Worm (Caenorhabditis elegans): Measurements from ENCODE around the gene tir-1.

tir-1 gene

DNA sequence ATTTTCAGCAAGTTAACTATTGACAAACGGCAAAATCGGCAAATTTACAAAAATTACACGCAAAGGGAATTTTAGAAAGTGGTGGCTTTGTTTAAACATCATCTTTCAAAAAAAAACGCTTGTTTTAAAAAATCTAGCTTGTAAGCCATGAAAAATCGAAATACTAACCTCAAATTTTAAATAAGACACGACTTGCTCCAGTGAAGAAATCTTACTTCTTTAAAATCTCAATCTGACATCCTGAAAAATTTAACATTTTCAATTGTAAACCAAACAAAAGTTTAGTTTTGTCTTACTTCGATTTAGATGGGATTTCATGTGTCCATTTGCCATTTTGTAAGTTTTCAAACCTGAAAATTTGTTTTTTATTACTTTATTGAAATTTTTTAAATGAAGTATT lies 69.6 kb downstream of the tir-1 start:
- no peak for TF ChIP-seq sptf-1 (tag; optimal IDR thresholded peaks at IDR 0.05)
- no peak for TF ChIP-seq elt-3 (tag; optimal IDR thresholded peaks at IDR 0.05)
- TF ChIP-seq unc-120 (tag; optimal IDR thresholded peaks at IDR 0.05; ENCODE audit: poor library complexity, severe bottlenecking), result no peak
- TF ChIP-seq mab-5 (tag; optimal IDR thresholded peaks at IDR 0.05), result no peak
- no peak for TF ChIP-seq nhr-28 (tag; optimal IDR thresholded peaks at IDR 0.05)
- no peak for TF ChIP-seq cnd-1 (tag; optimal IDR thresholded peaks at IDR 0.05)
- TF ChIP-seq blmp-1 (tag; optimal IDR thresholded peaks at IDR 0.05), result no peak
- TF ChIP-seq bed-3 (GFP tag; optimal IDR thresholded peaks at IDR 0.05), result no peak
- TF ChIP-seq flh-1 (GFP tag; optimal IDR thresholded peaks at IDR 0.05), result no peak
- no peak for TF ChIP-seq nhr-2 (tag; optimal IDR thresholded peaks at IDR 0.05)
- TF ChIP-seq sem-2 (GFP tag; optimal IDR thresholded peaks at IDR 0.05), result no peak

DNA sequence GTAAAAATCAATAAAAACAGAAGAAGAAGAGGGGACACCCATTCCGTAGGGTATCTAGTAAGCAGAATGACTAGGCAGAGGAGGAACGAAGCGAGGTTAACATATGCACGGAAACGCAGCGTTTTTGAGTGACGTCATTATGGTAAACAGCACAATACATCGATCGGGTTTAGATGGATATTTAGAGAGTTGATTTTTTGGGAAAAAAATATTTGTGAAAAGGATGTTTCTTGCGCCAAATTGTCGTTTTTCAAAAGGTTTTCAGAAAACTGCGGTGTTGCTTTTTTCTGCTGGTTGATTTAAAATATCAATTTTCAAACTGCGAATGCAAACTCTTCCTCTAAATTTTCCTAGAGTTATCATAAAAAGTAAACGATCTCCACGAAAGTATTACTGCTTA lies 70.1 kb downstream of the tir-1 start, which contains the start of gene C36A4.10:
TSS of gene C36A4.10 (minus strand) at position 101 of the 400 bp plus-strand sequence.
- TF ChIP-seq sem-2 (GFP tag; optimal IDR thresholded peaks at IDR 0.05) (no peak), cnd-1 (tag; optimal IDR thresholded peaks at IDR 0.05) (peak; percentile 1), zip-8 (tag; optimal IDR thresholded peaks at IDR 0.05) (peak; percentile 29), snpc-4 (tag; optimal IDR thresholded peaks at IDR 0.05) (no peak)

DNA sequence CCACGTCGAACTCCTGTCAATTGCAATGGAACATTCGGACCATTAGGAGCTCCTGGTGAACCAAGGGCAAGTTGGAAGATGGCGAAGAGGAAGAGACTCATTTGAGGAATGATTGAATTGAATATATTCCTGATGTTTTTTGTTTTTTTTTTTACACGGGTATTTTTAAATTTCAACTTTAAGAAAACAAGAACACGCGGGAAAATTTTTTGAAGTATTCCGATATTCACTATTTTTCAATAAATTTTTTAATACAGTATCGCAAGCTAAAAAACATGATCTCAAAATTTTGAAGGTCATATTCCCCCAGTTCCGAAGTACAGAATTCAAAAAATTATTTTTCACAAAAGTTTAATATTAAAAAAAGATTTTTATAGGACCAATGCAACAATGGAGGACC lies 72.3 kb downstream of the tir-1 start, which contains the start of gene cnnm-5:
TSS of gene cnnm-5 (minus strand) at position 101 of the 400 bp plus-strand sequence.
- TF ChIP-seq ztf-11 (tag; optimal IDR thresholded peaks at IDR 0.05) (no peak), nhr-2 (tag; optimal IDR thresholded peaks at IDR 0.05) (no peak), zip-8 (tag; optimal IDR thresholded peaks at IDR 0.05) (no peak), ces-1 (GFP tag; optimal IDR thresholded peaks at IDR 0.05) (no peak), blmp-1 (tag; optimal IDR thresholded peaks at IDR 0.05) (no peak), lin-32 (GFP tag; optimal IDR thresholded peaks at IDR 0.05) (no peak), ceh-43 (GFP tag; optimal IDR thresholded peaks at IDR 0.05) (no peak), elt-1 (tag; optimal IDR thresholded peaks at IDR 0.05; ENCODE audit: borderline replicate concordance, insufficient read depth) (no peak), pha-4 (tag; optimal IDR thresholded peaks at IDR 0.05) (no peak), unc-39 (tag; optimal IDR thresholded peaks at IDR 0.05) (no peak), flh-1 (GFP tag; optimal IDR thresholded peaks at IDR 0.05) (no peak), nhr-12 (tag; optimal IDR thresholded peaks at IDR 0.05) (no peak)

DNA sequence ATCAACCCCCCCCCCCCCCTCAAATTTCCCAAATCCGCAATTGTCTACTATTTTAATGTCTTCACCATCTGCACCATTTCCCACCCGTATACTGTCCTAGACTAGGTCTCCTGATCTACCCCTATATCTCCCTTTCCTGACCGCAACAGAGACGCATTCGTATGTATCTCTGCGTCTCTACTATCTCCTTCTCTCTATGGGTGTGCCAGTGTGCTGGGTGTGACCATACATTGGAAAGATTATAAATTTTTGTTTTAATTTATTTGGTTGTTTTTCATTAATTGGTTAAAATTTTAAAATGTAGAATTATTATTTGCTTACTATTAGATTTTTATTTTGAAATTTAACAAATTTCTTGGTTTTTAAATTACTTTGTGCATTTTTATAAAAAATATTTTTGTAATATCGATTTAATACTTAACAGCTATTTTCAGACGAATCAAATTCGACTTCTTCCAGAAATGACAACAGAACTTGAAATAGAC lies 79.4 kb downstream of the tir-1 start, which contains the start of gene amx-1:
TSS of gene amx-1 (plus strand) at position 435 of the 485 bp plus-strand sequence.
- TF ChIP-seq ces-1 (GFP tag; optimal IDR thresholded peaks at IDR 0.05) (peak; percentile 14), ceh-43 (GFP tag; optimal IDR thresholded peaks at IDR 0.05) (no peak), drap-1 (GFP tag; optimal IDR thresholded peaks at IDR 0.05) (no peak), mls-2 (tag; optimal IDR thresholded peaks at IDR 0.05) (no peak), tbx-8 (GFP tag; optimal IDR thresholded peaks at IDR 0.05) (no peak), sptf-1 (tag; optimal IDR thresholded peaks at IDR 0.05) (no peak), hlh-1 (tag; optimal IDR thresholded peaks at IDR 0.05) (peak; percentile 2), lsy-2 (tag; optimal IDR thresholded peaks at IDR 0.05) (no peak), pha-4 (tag; optimal IDR thresholded peaks at IDR 0.05) (no peak), mep-1 (tag; optimal IDR thresholded peaks at IDR 0.05) (no peak), flh-1 (GFP tag; optimal IDR thresholded peaks at IDR 0.05) (no peak), snpc-4 (tag; optimal IDR thresholded peaks at IDR 0.05) (no peak), cnd-1 (tag; optimal IDR thresholded peaks at IDR 0.05) (peak; percentile 10), unc-62 (GFP tag; optimal IDR thresholded peaks at IDR 0.05) (no peak), sem-2 (GFP tag; optimal IDR thresholded peaks at IDR 0.05) (no peak), ham-2 (GFP tag; optimal IDR thresholded peaks at IDR 0.05) (no peak), lin-13 (tag; optimal IDR thresholded peaks at IDR 0.05) (no peak), elt-1 (tag; optimal IDR thresholded peaks at IDR 0.05; ENCODE audit: borderline replicate concordance, insufficient read depth) (peak; percentile 26), ztf-11 (tag; optimal IDR thresholded peaks at IDR 0.05) (no peak), nhr-2 (tag; optimal IDR thresholded peaks at IDR 0.05) (peak; percentile 56)

DNA sequence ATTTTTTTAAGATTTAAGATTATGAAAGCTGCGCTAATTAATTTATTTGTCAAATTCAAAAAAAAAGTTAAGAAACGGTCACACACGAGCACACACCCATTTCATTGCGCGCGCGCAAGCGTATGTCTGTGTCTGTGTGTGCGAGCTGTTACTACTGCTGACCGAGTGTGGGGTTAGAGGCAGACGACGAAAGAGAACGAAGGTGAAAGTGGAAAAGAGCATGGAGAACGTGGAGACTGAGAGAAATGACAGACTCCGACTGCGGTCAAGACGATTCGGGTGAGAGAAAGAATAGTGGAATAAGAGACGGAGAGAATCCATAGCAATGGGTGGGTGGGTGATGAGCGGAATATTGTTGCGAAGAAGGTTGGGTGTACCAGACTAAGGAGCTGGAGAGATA lies 81.3 kb downstream of the tir-1 start:
- TF ChIP-seq mls-2 (tag; optimal IDR thresholded peaks at IDR 0.05), result peak; percentile 46
- TF ChIP-seq sptf-1 (tag; optimal IDR thresholded peaks at IDR 0.05), result peak; percentile 67
- TF ChIP-seq ceh-39 (tag; optimal IDR thresholded peaks at IDR 0.05), result peak; percentile 35
- TF ChIP-seq unc-62 (GFP tag; optimal IDR thresholded peaks at IDR 0.05), result peak; percentile 74
- TF ChIP-seq blmp-1 (tag; optimal IDR thresholded peaks at IDR 0.05), result peak; percentile 90
- peak; percentile 15 for TF ChIP-seq lsy-2 (tag; optimal IDR thresholded peaks at IDR 0.05)
- TF ChIP-seq ham-2 (GFP tag; optimal IDR thresholded peaks at IDR 0.05), result peak; percentile 64
- peak; percentile 63 for TF ChIP-seq lin-13 (tag; optimal IDR thresholded peaks at IDR 0.05)
- no peak for TF ChIP-seq ceh-83 (GFP tag; optimal IDR thresholded peaks at IDR 0.05)
- peak; percentile 84 for TF ChIP-seq unc-120 (tag; optimal IDR thresholded peaks at IDR 0.05; ENCODE audit: poor library complexity, severe bottlenecking)
- peak; percentile 69 for TF ChIP-seq cnd-1 (tag; optimal IDR thresholded peaks at IDR 0.05)
- peak; percentile 42 for TF ChIP-seq ces-1 (GFP tag; optimal IDR thresholded peaks at IDR 0.05)
- TF ChIP-seq lin-32 (GFP tag; optimal IDR thresholded peaks at IDR 0.05), result peak; percentile 30
- TF ChIP-seq drap-1 (GFP tag; optimal IDR thresholded peaks at IDR 0.05), result peak; percentile 43
- TF ChIP-seq zip-8 (tag; optimal IDR thresholded peaks at IDR 0.05), result no peak
- TF ChIP-seq ztf-11 (tag; optimal IDR thresholded peaks at IDR 0.05), result no peak
- TF ChIP-seq elt-3 (tag; optimal IDR thresholded peaks at IDR 0.05), result no peak
- no peak for TF ChIP-seq nhr-12 (tag; optimal IDR thresholded peaks at IDR 0.05)
- peak; percentile 11 for TF ChIP-seq M03D4.4 (tag; optimal IDR thresholded peaks at IDR 0.05)
- peak; percentile 9 for TF ChIP-seq nhr-237 (tag; optimal IDR thresholded peaks at IDR 0.05)
- TF ChIP-seq tbx-8 (GFP tag; optimal IDR thresholded peaks at IDR 0.05), result no peak
- TF ChIP-seq snpc-4 (tag; optimal IDR thresholded peaks at IDR 0.05), result no peak
- TF ChIP-seq nhr-76 (tag; optimal IDR thresholded peaks at IDR 0.05), result no peak
- no peak for TF ChIP-seq mab-5 (tag; optimal IDR thresholded peaks at IDR 0.05)
- no peak for TF ChIP-seq bed-3 (GFP tag; optimal IDR thresholded peaks at IDR 0.05)
- peak; percentile 80 for TF ChIP-seq nhr-2 (tag; optimal IDR thresholded peaks at IDR 0.05)
- peak; percentile 45 for TF ChIP-seq hlh-1 (tag; optimal IDR thresholded peaks at IDR 0.05)
- peak; percentile 81 for TF ChIP-seq pha-4 (tag; optimal IDR thresholded peaks at IDR 0.05)
- TF ChIP-seq mep-1 (tag; optimal IDR thresholded peaks at IDR 0.05), result peak; percentile 53

All from whole organism, mixed stage, embryonic.